Worm (Caenorhabditis elegans) whole organism, L2 larva: ENCODE results near the gene btb-14.

Experiments used
- aly-2 ChIP-seq: fragments of 150-350 bp; optimal IDR thresholded peaks from 2 replicates; lab custom pipeline; 2014; ENCODE audit warnings: missing biosample characterization, missing genetic modification characterization
- ama-1 ChIP-seq: fragments of 150-350 bp; optimal IDR thresholded peaks from 2 replicates; lab custom pipeline; 2018; ENCODE audit warnings: inconsistent platforms
- blmp-1 ChIP-seq: sonication (generic microtip); optimal IDR thresholded peaks from 2 replicates; lab custom pipeline; 2017; ENCODE audit warnings: missing genetic modification characterization, mild to moderate bottlenecking, missing compliant biosample characterization, antibody characterized with exemption, moderate library complexity; ENCODE audit not compliant: insufficient read depth
- ceh-16 ChIP-seq: fragments of 150-350 bp; optimal IDR thresholded peaks from 2 replicates; lab custom pipeline; 2014; ENCODE audit warnings: missing biosample characterization, missing genetic modification characterization
- crh-2 ChIP-seq: sonication (generic microtip); optimal IDR thresholded peaks from 2 replicates; lab custom pipeline; 2017; ENCODE audit warnings: missing biosample characterization, missing genetic modification characterization
- dmd-4 ChIP-seq: sonication (generic microtip); optimal IDR thresholded peaks from 2 replicates; lab custom pipeline; 2017; ENCODE audit warnings: missing biosample characterization, missing genetic modification characterization
- egl-27 ChIP-seq: sonication (generic microtip); optimal IDR thresholded peaks from 3 replicates; lab custom pipeline; 2017; ENCODE audit warnings: missing biosample characterization, missing genetic modification reagents, missing genetic modification characterization
- elt-1 ChIP-seq: fragments of 150-350 bp; optimal IDR thresholded peaks from 2 replicates; lab custom pipeline; 2014; ENCODE audit warnings: missing biosample characterization, missing genetic modification characterization
- elt-3 ChIP-seq: sonication (generic microtip); optimal IDR thresholded peaks from 2 replicates; lab custom pipeline; 2017; ENCODE audit warnings: missing biosample characterization, missing genetic modification characterization
- fos-1 ChIP-seq: fragments of 150-350 bp; optimal IDR thresholded peaks from 2 replicates; lab custom pipeline; 2014; ENCODE audit warnings: missing biosample characterization, missing genetic modification characterization
- gmeb-1 ChIP-seq: fragments of 150-350 bp; optimal IDR thresholded peaks from 2 replicates; lab custom pipeline; 2014; ENCODE audit warnings: missing biosample characterization, missing genetic modification characterization
- lin-11 ChIP-seq: fragments of 150-350 bp; sonication (generic microtip); optimal IDR thresholded peaks from 2 replicates; lab custom pipeline; 2014; ENCODE audit warnings: missing biosample characterization, missing genetic modification characterization, inconsistent platforms, mixed read lengths
- lin-39 ChIP-seq: fragments of 150-350 bp; optimal IDR thresholded peaks from 2 replicates; lab custom pipeline; 2014; ENCODE audit warnings: missing biosample characterization, missing genetic modification reagents, missing genetic modification characterization
- lsy-2 ChIP-seq, 2 experiments: fragments of 150-350 bp in 1 of 2; sonication (generic microtip) in 1 of 2; optimal IDR thresholded peaks; 2 replicates each; lab custom pipeline; 2014 to 2017; ENCODE audit warnings: missing biosample characterization in 2 of 2, missing genetic modification characterization in 2 of 2
- mab-5 ChIP-seq: fragments of 150-350 bp; optimal IDR thresholded peaks from 2 replicates; lab custom pipeline; 2014; ENCODE audit warnings: missing biosample characterization, missing genetic modification characterization
- mbf-1 ChIP-seq: sonication (generic microtip); optimal IDR thresholded peaks from 2 replicates; lab custom pipeline; 2017; ENCODE audit warnings: missing biosample characterization, missing genetic modification characterization
- nhr-10 ChIP-seq: sonication (generic microtip); optimal IDR thresholded peaks from 2 replicates; lab custom pipeline; 2017; ENCODE audit warnings: missing biosample characterization, missing genetic modification characterization
- nhr-11 ChIP-seq: fragments of 150-350 bp; optimal IDR thresholded peaks from 2 replicates; lab custom pipeline; 2014; ENCODE audit warnings: missing biosample characterization, missing genetic modification characterization
- nhr-12 ChIP-seq: fragments of 150-350 bp; optimal IDR thresholded peaks from 2 replicates; lab custom pipeline; 2014; ENCODE audit warnings: missing biosample characterization, missing genetic modification characterization
- nhr-21 ChIP-seq: fragments of 150-350 bp; optimal IDR thresholded peaks from 2 replicates; lab custom pipeline; 2014; ENCODE audit warnings: missing biosample characterization, missing genetic modification characterization
- nhr-77 ChIP-seq: fragments of 150-350 bp; optimal IDR thresholded peaks from 2 replicates; lab custom pipeline; 2014; ENCODE audit warnings: missing biosample characterization, missing genetic modification characterization
- sem-4 ChIP-seq: fragments of 150-350 bp; optimal IDR thresholded peaks from 2 replicates; lab custom pipeline; 2014; ENCODE audit warnings: missing biosample characterization, missing genetic modification reagents, missing genetic modification characterization
- skn-1 ChIP-seq: sonication (generic microtip); optimal IDR thresholded peaks from 2 replicates; lab custom pipeline; 2017; ENCODE audit warnings: missing biosample characterization, missing genetic modification characterization
- sma-3 ChIP-seq: sonication (generic microtip); optimal IDR thresholded peaks from 2 replicates; lab custom pipeline; 2016; ENCODE audit warnings: missing genetic modification reagents, missing genetic modification characterization, missing compliant biosample characterization
- sma-9 ChIP-seq, 2 experiments: fragments of 150-350 bp in 1 of 2; sonication (generic microtip) in 1 of 2; optimal IDR thresholded peaks; 2 replicates each; lab custom pipeline; 2014 to 2016; ENCODE audit warnings: missing genetic modification characterization in 2 of 2, mild to moderate bottlenecking in 1 of 2, missing biosample characterization in 1 of 2, missing compliant biosample characterization in 1 of 2, missing genetic modification reagents in 1 of 2, moderate library complexity in 1 of 2
- snpc-4 ChIP-seq: fragments of 150-350 bp; optimal IDR thresholded peaks from 2 replicates; lab custom pipeline; 2014; ENCODE audit warnings: missing biosample characterization, missing genetic modification characterization
- zag-1 ChIP-seq: fragments of 150-350 bp; optimal IDR thresholded peaks from 2 replicates; lab custom pipeline; 2014; ENCODE audit warnings: missing biosample characterization, missing genetic modification characterization
- ztf-11 ChIP-seq: sonication (generic microtip); optimal IDR thresholded peaks from 2 replicates; lab custom pipeline; 2017; ENCODE audit warnings: missing biosample characterization, missing genetic modification characterization
- ztf-4 ChIP-seq: fragments of 150-350 bp; optimal IDR thresholded peaks from 2 replicates; lab custom pipeline; 2014; ENCODE audit warnings: missing biosample characterization, missing genetic modification characterization

The btb-14 gene

DNA sequence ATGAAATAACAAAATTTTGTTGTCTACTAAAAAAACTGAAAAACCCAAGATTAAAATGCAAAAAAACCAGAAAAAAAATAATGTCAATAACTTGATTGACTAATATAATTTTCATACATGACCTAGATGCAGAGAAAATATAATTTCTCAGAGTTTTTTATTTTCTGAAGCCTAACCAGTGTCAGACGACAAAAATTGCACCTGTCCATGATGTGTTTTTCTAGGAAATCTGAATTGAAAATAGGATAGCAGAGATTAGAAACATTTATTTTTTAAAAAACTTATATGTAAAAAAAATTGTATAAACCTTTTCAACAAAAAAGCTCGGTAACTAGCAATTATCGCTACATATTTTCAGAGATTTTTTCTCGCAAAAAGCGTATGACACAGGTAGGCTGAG, 34.7 kb downstream of the btb-14 start:
- TF ChIP-seq mab-5 (tag; lab: Kevin White, UChicago): no peak
- peak; percentile 10 for TF ChIP-seq sma-9 (GFP tag; optimal IDR thresholded peaks at IDR 0.05; lab: Kevin White, UChicago)
- no peak for TF ChIP-seq sma-9 (tag; optimal IDR thresholded peaks at IDR 0.05; lab: Kevin White, UChicago)

DNA sequence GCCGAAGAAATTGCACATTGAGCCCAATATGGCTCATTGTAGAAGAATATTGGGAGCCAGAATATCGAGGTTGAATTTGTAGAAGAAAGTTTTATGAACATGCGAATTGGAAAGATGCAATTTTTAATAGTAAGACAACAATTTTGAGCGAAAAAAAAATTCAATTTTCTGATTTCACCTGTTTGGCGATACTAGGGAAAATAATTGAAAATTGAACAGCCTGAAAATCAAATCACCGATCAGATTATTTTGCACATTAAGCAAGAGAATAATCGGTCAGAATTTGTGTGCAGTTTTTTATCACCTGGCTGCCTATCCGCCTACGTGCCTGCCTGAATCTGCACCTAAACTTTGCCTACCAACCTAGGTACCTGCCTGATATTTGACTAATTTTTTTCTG, 37.2 kb downstream of the btb-14 start, which contains the start of gene sre-26:
TSS of gene sre-26 (minus strand) at position 101 of the 400 bp plus-strand sequence.
- TF ChIP-seq lin-11: no peak
- no peak for TF ChIP-seq nhr-77 (tag; lab: Kevin White, UChicago)
- no peak for TF ChIP-seq sma-9 (GFP tag; optimal IDR thresholded peaks at IDR 0.05; lab: Kevin White, UChicago)
- no peak for TF ChIP-seq sma-9 (tag; optimal IDR thresholded peaks at IDR 0.05; lab: Kevin White, UChicago)
- no peak for TF ChIP-seq aly-2 (tag; lab: Kevin White, UChicago)
- TF ChIP-seq egl-27: no peak
- TF ChIP-seq blmp-1 (tag; lab: Kevin White, UChicago): no peak
- TF ChIP-seq crh-2 (tag; lab: Kevin White, UChicago): no peak
- no peak for TF ChIP-seq skn-1 (tag; lab: Kevin White, UChicago)
- no peak for TF ChIP-seq sem-4 (tag; lab: Kevin White, UChicago)
- TF ChIP-seq nhr-12 (tag; lab: Kevin White, UChicago): no peak
- no peak for TF ChIP-seq snpc-4 (tag; lab: Kevin White, UChicago)
- no peak for TF ChIP-seq ama-1 (lab: Kevin White, UChicago)
- no peak for TF ChIP-seq sma-3 (GFP tag; lab: Kevin White, UChicago)
- TF ChIP-seq nhr-10 (tag; lab: Kevin White, UChicago): no peak
- TF ChIP-seq ceh-16 (tag; lab: Kevin White, UChicago): no peak
- no peak for TF ChIP-seq lsy-2 (tag; optimal IDR thresholded peaks at IDR 0.05; lab: Kevin White, UChicago)
- no peak for TF ChIP-seq nhr-21 (tag; lab: Kevin White, UChicago)
- TF ChIP-seq dmd-4 (tag; lab: Kevin White, UChicago): no peak

DNA sequence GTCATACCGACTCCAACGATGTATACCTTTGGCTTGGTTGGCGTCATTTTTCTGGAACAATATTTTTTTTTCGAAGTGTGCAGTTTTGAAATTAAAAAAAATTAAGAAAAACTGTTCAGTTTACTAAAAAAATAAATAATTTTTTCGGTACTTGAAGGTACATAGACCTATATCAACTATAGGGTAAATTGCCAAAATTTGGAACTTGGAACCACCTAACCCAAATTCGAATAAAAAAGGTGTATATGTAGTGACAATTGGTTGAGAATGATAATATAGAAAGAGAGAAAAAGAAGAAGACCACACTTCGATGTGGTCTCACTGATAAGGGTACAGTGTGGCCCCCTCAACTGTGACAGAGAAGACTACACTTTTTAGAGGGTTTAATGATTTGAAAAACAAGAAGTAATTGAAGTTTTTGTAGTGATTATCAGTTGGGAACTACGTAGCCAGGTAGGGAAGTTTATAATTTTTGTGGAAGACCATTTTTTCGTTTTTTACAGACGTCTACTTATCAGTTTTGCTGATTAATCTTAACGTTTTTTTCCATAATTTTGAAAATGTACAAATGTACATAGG, 42.5 kb downstream of the btb-14 start, which contains the start of gene daf-22:
TSS of gene daf-22 (minus strand) at position 51 of the 579 bp plus-strand sequence.
- TF ChIP-seq lin-39 (no peak), aly-2 (tag; lab: Kevin White, UChicago) (no peak), gmeb-1 (tag; lab: Kevin White, UChicago) (peak; percentile 37), zag-1 (tag; lab: Kevin White, UChicago) (no peak), sma-3 (GFP tag; lab: Kevin White, UChicago) (peak; percentile 28), sma-9 (GFP tag; optimal IDR thresholded peaks at IDR 0.05; lab: Kevin White, UChicago) (peak; percentile 57), sma-9 (tag; optimal IDR thresholded peaks at IDR 0.05; lab: Kevin White, UChicago) (no peak), crh-2 (tag; lab: Kevin White, UChicago) (peak; percentile 59), fos-1 (peak; percentile 65)
- TF ChIP-seq, all 48 proteins: peak for 5

DNA sequence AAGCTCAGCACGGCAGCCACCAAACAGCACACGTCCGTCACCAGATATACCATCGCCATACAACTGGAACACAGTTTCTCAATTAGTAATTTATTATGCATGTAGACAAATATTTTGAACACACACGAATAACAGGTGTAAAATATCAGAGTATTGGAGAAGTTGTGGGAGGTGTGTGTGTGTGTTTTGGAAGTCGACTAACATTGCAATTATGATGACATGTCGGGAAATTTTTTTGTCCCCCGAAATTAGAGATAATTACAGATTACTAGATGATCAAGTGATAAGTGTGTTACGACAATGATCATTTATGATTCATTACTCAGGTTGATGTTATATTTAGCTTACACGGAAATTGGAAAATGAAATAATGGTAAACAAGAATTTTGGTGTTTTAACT, 46.5 kb downstream of the btb-14 start, which contains the start of gene Y57A10C.8:
TSS of gene Y57A10C.8 (minus strand) at position 101 of the 400 bp plus-strand sequence.
- TF ChIP-seq sma-9 (GFP tag; optimal IDR thresholded peaks at IDR 0.05; lab: Kevin White, UChicago) (no peak), sma-9 (tag; optimal IDR thresholded peaks at IDR 0.05; lab: Kevin White, UChicago) (no peak), ama-1 (lab: Kevin White, UChicago) (no peak), mbf-1 (tag; lab: Kevin White, UChicago) (no peak), ztf-4 (tag; lab: Kevin White, UChicago) (no peak), dmd-4 (tag; lab: Kevin White, UChicago) (no peak), nhr-21 (tag; lab: Kevin White, UChicago) (no peak), nhr-11 (tag; lab: Kevin White, UChicago) (no peak), zag-1 (tag; lab: Kevin White, UChicago) (no peak), blmp-1 (tag; lab: Kevin White, UChicago) (no peak), elt-1 (tag; lab: Kevin White, UChicago) (no peak), nhr-12 (tag; lab: Kevin White, UChicago) (no peak), elt-3 (tag; lab: Kevin White, UChicago) (no peak), ztf-11 (tag; lab: Kevin White, UChicago) (no peak), aly-2 (tag; lab: Kevin White, UChicago) (no peak), sma-3 (GFP tag; lab: Kevin White, UChicago) (no peak), gmeb-1 (tag; lab: Kevin White, UChicago) (no peak), lsy-2 (tag; optimal IDR thresholded peaks at IDR 0.05; lab: Kevin White, UChicago) (no peak)

DNA sequence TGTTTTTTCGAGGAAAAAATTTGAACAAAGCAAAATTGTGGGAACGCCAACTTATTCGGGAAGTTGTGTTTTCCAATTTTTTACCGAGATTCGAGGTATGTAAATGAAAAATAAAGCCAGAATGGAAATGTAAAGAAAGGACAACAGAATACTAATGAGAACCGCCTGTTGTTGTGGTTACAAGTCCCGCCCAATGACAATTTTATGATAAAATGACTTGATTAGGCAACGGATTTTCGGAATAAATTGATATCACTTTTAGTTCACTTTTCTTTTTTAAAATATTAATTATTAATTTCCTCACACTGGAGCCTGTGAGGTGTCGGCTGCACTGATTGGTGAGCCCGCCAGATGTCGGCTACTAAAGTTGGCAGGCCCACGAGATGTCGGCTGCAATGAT, 49.1 kb downstream of the btb-14 start, which contains the start of gene dct-12:
TSS of gene dct-12 (minus strand) at position 101 of the 400 bp plus-strand sequence.
- no peak for TF ChIP-seq nhr-77 (tag; lab: Kevin White, UChicago)
